Worm (Caenorhabditis elegans) whole organism, L4 larva: ENCODE results near the gene T27E7.3.

ENCODE experiments used
- T26A8.4 ChIP-seq: fragments of 200-800 bp; sonication (Bioruptor generic); IDR thresholded peaks from 2 replicates; pipeline ENCODE4 v1.3.6; 2022; ENCODE audit warnings: missing genetic modification characterization, missing compliant biosample characterization
- ZK337.2 ChIP-seq: fragments of 200-800 bp; sonication (Bioruptor generic); IDR thresholded peaks from 2 replicates; pipeline ENCODE4 v1.3.6; 2022; ENCODE audit warnings: missing genetic modification reagents, missing genetic modification characterization, missing compliant biosample characterization
- ama-1 ChIP-seq: fragments of 150-350 bp; optimal IDR thresholded peaks from 2 replicates; lab custom pipeline; 2014; ENCODE audit warnings: inconsistent platforms, mixed read lengths
- attf-4 ChIP-seq: sonication (generic microtip); optimal IDR thresholded peaks from 3 replicates; lab custom pipeline; 2017; ENCODE audit warnings: missing biosample characterization, missing genetic modification characterization
- ces-1 ChIP-seq: fragments of 150-350 bp; sonication (generic microtip); optimal IDR thresholded peaks from 4 replicates; lab custom pipeline; 2014; ENCODE audit warnings: missing biosample characterization, missing genetic modification reagents, missing genetic modification characterization
- fkh-10 ChIP-seq: fragments of 150-350 bp; optimal IDR thresholded peaks from 2 replicates; lab custom pipeline; 2014; ENCODE audit warnings: missing biosample characterization, missing genetic modification reagents, missing genetic modification characterization
- hmg-1.1 ChIP-seq: fragments of 200-800 bp; sonication (Bioruptor generic); IDR thresholded peaks from 2 replicates; pipeline ENCODE4 v1.3.6; 2022; ENCODE audit warnings: missing genetic modification reagents, missing genetic modification characterization, missing compliant biosample characterization
- lin-29 ChIP-seq: fragments of 200-800 bp; sonication (Bioruptor generic); IDR thresholded peaks from 2 replicates; pipeline ENCODE4 v1.3.6; 2022; ENCODE audit warnings: missing genetic modification reagents, missing genetic modification characterization, missing compliant biosample characterization
- lin-39 ChIP-seq: fragments of 150-350 bp; optimal IDR thresholded peaks from 2 replicates; lab custom pipeline; 2014; ENCODE audit warnings: missing biosample characterization, missing genetic modification reagents, missing genetic modification characterization
- nhr-111 ChIP-seq: fragments of 200-800 bp; sonication (Bioruptor generic); optimal IDR thresholded peaks from 2 replicates; lab custom pipeline; 2018; ENCODE audit warnings: mild to moderate bottlenecking, missing genetic modification characterization, missing compliant biosample characterization
- nhr-237 ChIP-seq: sonication (generic microtip); optimal IDR thresholded peaks from 2 replicates; lab custom pipeline; 2017; ENCODE audit warnings: missing biosample characterization, missing genetic modification characterization
- unc-62 ChIP-seq, 3 experiments: fragments of 150-350 bp in 1 of 3; sonication (generic microtip); optimal IDR thresholded peaks in 2 of 3; peaks in 1 of 3; 1 replicate in 1 of 3; 2 replicates in 2 of 3; lab custom pipeline; 2014 to 2017; ENCODE audit warnings: missing biosample characterization in 3 of 3, missing genetic modification characterization in 3 of 3, missing genetic modification reagents in 3 of 3, missing genotype in 1 of 3

DNA sequence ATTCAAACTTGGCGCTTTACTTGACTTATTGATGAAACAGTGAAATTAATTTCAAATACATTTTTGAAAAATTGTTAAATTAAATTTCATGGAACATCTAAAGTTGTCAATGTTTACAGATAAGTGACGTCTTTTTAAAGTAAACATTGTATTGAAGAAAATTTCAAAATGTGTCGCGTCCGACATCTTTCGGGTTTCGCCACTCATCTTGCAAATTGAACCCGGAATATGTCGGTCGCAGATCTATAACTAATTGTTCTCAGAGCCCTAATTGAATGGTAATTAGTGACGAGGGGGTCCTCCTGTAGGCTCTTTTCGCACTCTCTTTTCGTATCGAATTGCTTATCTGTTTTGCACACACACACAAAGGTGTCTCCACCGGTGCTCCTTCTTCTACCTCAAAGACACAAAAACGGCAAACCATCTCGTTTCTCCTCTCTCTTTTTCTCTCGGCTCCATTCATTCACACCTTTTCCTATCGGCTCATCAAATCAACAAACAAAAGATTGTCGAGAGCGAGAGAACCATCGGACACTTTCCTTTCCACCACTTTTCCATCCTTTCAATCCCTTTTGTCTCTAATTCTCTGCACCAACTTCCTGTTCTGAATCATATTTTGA, 33.9 kb downstream of the T27E7.3 start:
- TF ChIP-seq lin-29 (GFP tag; lab: Robert Waterston, UW) (no peak), lin-39 (tag; lab: Kevin White, UChicago) (no peak), T26A8.4 (GFP tag; lab: Robert Waterston, UW) (no peak), ama-1 (no peak), ces-1 (GFP tag; lab: Kevin White, UChicago) (no peak), fkh-10 (GFP tag; lab: Kevin White, UChicago) (no peak), unc-62 (GFP tag; optimal IDR thresholded peaks at IDR 0.05 in 1 of 2; lab: Kevin White, UChicago) (peak in 1 of 2 experiments; percentile 80), unc-62 (tag; optimal IDR thresholded peaks at IDR 0.05; lab: Kevin White, UChicago) (no peak), nhr-237 (tag; lab: Kevin White, UChicago) (no peak), hmg-1.1 (GFP tag; lab: Robert Waterston, UW) (no peak), ZK337.2 (no peak), attf-4 (no peak), nhr-111 (GFP tag; lab: Kevin White, UChicago) (no peak)
